Worm (Caenorhabditis elegans): ENCODE measurements around the gene dhs-31.
"Not testable (repeated sequence)": the region's sequence is repeated elsewhere in the genome, so short reads cannot be mapped to it uniquely, and the experiment has no call there.

The dhs-31 gene

ce11 chrIV:10060795-10061194 is 20.1 kb upstream of the dhs-31 start:
- no peak for TF ChIP-seq unc-62 (GFP tag; optimal IDR thresholded peaks at IDR 0.05)

- TF ChIP-seq unc-62 (GFP tag; optimal IDR thresholded peaks at IDR 0.05) = no peak
Observed at ce11 chrIV:10059175-10059574, 18.5 kb upstream of the dhs-31 start.

ce11 chrIV:10056138-10056537 is 15.4 kb upstream of the dhs-31 start, which contains the start of gene T04B2.7:
Gene T04B2.7, minus strand, starts transcription at chrIV:10056238.
- no peak for TF ChIP-seq unc-62 (GFP tag; optimal IDR thresholded peaks at IDR 0.05)

ce11 chrIV:10053550-10053949 is 12.8 kb upstream of the dhs-31 start, which contains the start of gene srv-12:
Gene srv-12, minus strand, starts transcription at chrIV:10053650.
- TF ChIP-seq unc-62 (GFP tag; optimal IDR thresholded peaks at IDR 0.05) = no peak

ce11 chrIV:10051088-10051487 is 10.4 kb upstream of the dhs-31 start, which contains the start of gene T04B2.8:
Gene T04B2.8, minus strand, starts transcription at chrIV:10051188.
- TF ChIP-seq unc-62 (GFP tag; optimal IDR thresholded peaks at IDR 0.05) = no peak

- no peak for TF ChIP-seq unc-62 (GFP tag; optimal IDR thresholded peaks at IDR 0.05)
Observed at ce11 chrIV:10048268-10048667, 7.6 kb upstream of the dhs-31 start.

ce11 chrIV:10047108-10047507 is 6.4 kb upstream of the dhs-31 start, which contains the start of gene T04B2.3:
Gene T04B2.3, plus strand, starts transcription at chrIV:10047408.
- TF ChIP-seq unc-62 (GFP tag; optimal IDR thresholded peaks at IDR 0.05) = no peak

ce11 chrIV:10046005-10046404 is 5.3 kb upstream of the dhs-31 start:
- no peak for TF ChIP-seq unc-62 (GFP tag; optimal IDR thresholded peaks at IDR 0.05)

ce11 chrIV:10042881-10043280 is 2.2 kb upstream of the dhs-31 start, which contains the start of gene frk-1:
Gene frk-1, plus strand, starts transcription at chrIV:10043181.
- no peak for TF ChIP-seq unc-62 (GFP tag; optimal IDR thresholded peaks at IDR 0.05)

ce11 chrIV:10036966-10037365 is 3.7 kb downstream of the dhs-31 start, which contains the start of gene F44D12.10:
Gene F44D12.10, minus strand, starts transcription at chrIV:10037066.
- no peak for TF ChIP-seq unc-62 (GFP tag; optimal IDR thresholded peaks at IDR 0.05)

- TF ChIP-seq unc-62 (GFP tag; optimal IDR thresholded peaks at IDR 0.05) = no peak
Observed at ce11 chrIV:10033053-10033452, 7.7 kb downstream of the dhs-31 start, which contains the start of gene F44D12.6. Gene F44D12.6, plus strand, starts transcription at chrIV:10033353.

ce11 chrIV:10028779-10029178 is 11.9 kb downstream of the dhs-31 start, which contains the start of the genes F44D12.16 and msd-2:
Gene F44D12.16, plus strand, starts transcription at chrIV:10029079.
Gene msd-2, plus strand, starts transcription at chrIV:10029083.
- TF ChIP-seq unc-62 (GFP tag; optimal IDR thresholded peaks at IDR 0.05) = not testable (repeated sequence)

ce11 chrIV:10027566-10027965 is 13.1 kb downstream of the dhs-31 start, which contains the start of gene gipc-2:
Gene gipc-2, minus strand, starts transcription at chrIV:10027666.
- TF ChIP-seq unc-62 (GFP tag; optimal IDR thresholded peaks at IDR 0.05) = no peak

ce11 chrIV:10026129-10026528 is 14.6 kb downstream of the dhs-31 start:
- TF ChIP-seq unc-62 (GFP tag; optimal IDR thresholded peaks at IDR 0.05) = no peak

ce11 chrIV:10022991-10023390 is 17.7 kb downstream of the dhs-31 start, which contains the start of gene F44D12.8:
Gene F44D12.8, plus strand, starts transcription at chrIV:10023291.
- no peak for TF ChIP-seq unc-62 (GFP tag; optimal IDR thresholded peaks at IDR 0.05)

ce11 chrIV:10021283-10021682 is 19.4 kb downstream of the dhs-31 start, which contains the start of gene F44D12.19:
Gene F44D12.19, plus strand, starts transcription at chrIV:10021583.
- no peak for TF ChIP-seq unc-62 (GFP tag; optimal IDR thresholded peaks at IDR 0.05)

ce11 chrIV:10017633-10018032 is 23.1 kb downstream of the dhs-31 start, which contains the start of gene F44D12.2:
Gene F44D12.2, minus strand, starts transcription at chrIV:10017733.
- TF ChIP-seq unc-62 (GFP tag; optimal IDR thresholded peaks at IDR 0.05) = no peak

Data from whole organism, dauer.